Worm (Caenorhabditis elegans): Measurements from ENCODE around the gene Y73B6BL.270.

- TF ChIP-seq lin-39 (tag; optimal IDR thresholded peaks at IDR 0.05): no peak
- no peak for TF ChIP-seq ceh-16 (tag; optimal IDR thresholded peaks at IDR 0.05)
- no peak for TF ChIP-seq nhr-237 (tag; optimal IDR thresholded peaks at IDR 0.05)
- no peak for TF ChIP-seq ceh-82 (tag; optimal IDR thresholded peaks at IDR 0.05)
- no peak for TF ChIP-seq zag-1 (tag; optimal IDR thresholded peaks at IDR 0.05)
- TF ChIP-seq ceh-9 (tag; optimal IDR thresholded peaks at IDR 0.05): no peak
- TF ChIP-seq R02D3.7 (tag; optimal IDR thresholded peaks at IDR 0.05): no peak
- TF ChIP-seq lin-15B (tag; optimal IDR thresholded peaks at IDR 0.05): no peak
- no peak for TF ChIP-seq pha-4 (tag; optimal IDR thresholded peaks at IDR 0.05)
Measured at ce11 chrIV:6404871-6405270, 39.7 kb downstream of the Y73B6BL.270 start, which contains the start of gene srv-13.
